Fruit fly (Drosophila melanogaster) Kc167 (cell line): ENCODE results near the gene CG13931.

Experiments used
- Myc ChIP-seq: fragments of >200 bp; optimal IDR thresholded peaks from 2 replicates; lab custom pipeline; 2017; ENCODE audit warnings: missing external identifiers
- Sin3A ChIP-seq: fragments of >200 bp; optimal IDR thresholded peaks from 2 replicates; lab custom pipeline; 2018; ENCODE audit warnings: missing external identifiers
- h ChIP-seq: fragments of >200 bp; optimal IDR thresholded peaks from 3 replicates; lab custom pipeline; 2018; ENCODE audit warnings: missing external identifiers
- insv ChIP-seq: fragments of >200 bp; optimal IDR thresholded peaks from 3 replicates; lab custom pipeline; 2018; ENCODE audit warnings: missing external identifiers
- psq ChIP-seq: fragments of >200 bp; optimal IDR thresholded peaks from 2 replicates; lab custom pipeline; 2017; ENCODE audit warnings: missing external identifiers

DNA sequence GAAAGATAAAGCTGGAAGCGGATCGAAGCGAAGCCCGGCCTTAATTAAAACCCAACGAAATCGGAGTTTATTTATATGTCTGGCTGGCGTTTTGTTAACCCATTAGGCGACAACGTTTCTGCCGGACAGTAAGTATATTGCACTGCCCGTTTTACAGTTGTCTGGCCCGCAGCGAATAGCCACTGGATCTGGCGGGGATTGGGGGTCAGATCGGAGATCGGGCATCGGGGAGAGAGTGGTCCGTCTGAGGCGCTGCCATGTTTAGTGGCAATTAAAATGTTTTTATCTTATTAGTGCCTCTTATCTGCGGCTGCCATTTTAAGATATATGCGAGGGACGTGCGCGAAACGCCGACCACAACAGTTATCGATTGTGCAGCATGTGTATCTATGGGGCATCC, 7.0 kb upstream of the CG13931 start:
- TF ChIP-seq h (lab: Kevin White, UChicago) (no peak), psq (lab: Kevin White, UChicago) (no peak), Sin3A (lab: Kevin White, UChicago) (no peak), Myc (lab: Kevin White, UChicago) (no peak), insv (lab: Kevin White, UChicago) (no peak)
